Worm (Caenorhabditis elegans): ENCODE data around the gene H06H21.11.

The H06H21.11 gene

ce11 chrIV:4764422-4764821, 42.7 kb downstream of the H06H21.11 start, which contains the start of gene npp-26:
Gene npp-26, plus strand, starts transcription at chrIV:4764722.
- TF ChIP-seq nhr-47 (tag; optimal IDR thresholded peaks at IDR 0.05) (no peak), unc-86 (tag; optimal IDR thresholded peaks at IDR 0.05) (no peak)

- no peak for TF ChIP-seq pqm-1 (tag; optimal IDR thresholded peaks at IDR 0.05)
- TF ChIP-seq ama-1 (optimal IDR thresholded peaks at IDR 0.05) = no peak
- no peak for TF ChIP-seq grh-1 (GFP tag; IDR thresholded peaks at IDR 0.05)
- no peak for TF ChIP-seq pax-3 (tag; optimal IDR thresholded peaks at IDR 0.05)
- no peak for TF ChIP-seq snu-23 (GFP tag; optimal IDR thresholded peaks at IDR 0.05)
- no peak for TF ChIP-seq fos-1 (tag; optimal IDR thresholded peaks at IDR 0.05)
- TF ChIP-seq nhr-84 (tag; optimal IDR thresholded peaks at IDR 0.05) = no peak
- no peak for TF ChIP-seq mab-9 (GFP tag; IDR thresholded peaks at IDR 0.05)
- no peak for TF ChIP-seq unc-86 (tag; optimal IDR thresholded peaks at IDR 0.05)
Measured at ce11 chrIV:4763844-4764243, 43.3 kb downstream of the H06H21.11 start, which contains the start of gene Y17G9B.2. Gene Y17G9B.2, plus strand, starts transcription at chrIV:4764144.

- TF ChIP-seq efl-1 (optimal IDR thresholded peaks at IDR 0.05) (peak; percentile 11 to 13), efl-1 (GFP tag; optimal IDR thresholded peaks at IDR 0.05 in 1 of 2) (peak in 1 of 2 experiments; percentile 49), lin-35 (GFP tag; optimal IDR thresholded peaks at IDR 0.05) (peak in 1 of 2 experiments; percentile 22), lsy-2 (tag; optimal IDR thresholded peaks at IDR 0.05) (peak; percentile 29 to 53)
Measured at ce11 chrIV:4762990-4763545, 44.1 kb downstream of the H06H21.11 start.

- TF ChIP-seq efl-1 (optimal IDR thresholded peaks at IDR 0.05) (no peak), efl-1 (GFP tag; optimal IDR thresholded peaks at IDR 0.05 in 1 of 2) (peak in 1 of 2 experiments; percentile 23), rnt-1 (tag; optimal IDR thresholded peaks at IDR 0.05) (no peak)
Measured at ce11 chrIV:4760378-4761084, 46.6 kb downstream of the H06H21.11 start, which contains the start of the genes memi-1 and cyp-31A3. Gene memi-1, minus strand, starts transcription at chrIV:4760428. Gene cyp-31A3, plus strand, starts transcription at chrIV:4761049.

ce11 chrIV:4758659-4759058, 48.5 kb downstream of the H06H21.11 start, which contains the start of gene Y17G9B.8:
Gene Y17G9B.8, minus strand, starts transcription at chrIV:4758840.
- TF ChIP-seq nhr-85 (tag) (no peak), lin-15B (tag; optimal IDR thresholded peaks at IDR 0.05) (no peak), lsy-2 (tag; optimal IDR thresholded peaks at IDR 0.05) (peak; percentile 10 to 33), unc-62 (GFP tag; optimal IDR thresholded peaks at IDR 0.05) (no peak), nhr-19 (GFP tag; conservative IDR thresholded peaks at IDR 0.05) (no peak), ceh-82 (tag; optimal IDR thresholded peaks at IDR 0.05) (no peak)
